Fruit fly (Drosophila melanogaster) whole organism, embryonic: ENCODE data around the gene Fit2.

ENCODE experiments used
- Ada2b ChIP-seq: fragments of 200-800 bp; sonication (Bioruptor generic); IDR thresholded peaks from 2 replicates; pipeline ENCODE4 v1.3.6; 2022; ENCODE audit warnings: missing biosample characterization, missing genetic modification characterization
- Aef1 ChIP-seq: fragments of 200-800 bp; sonication (Bioruptor generic); IDR thresholded peaks from 3 replicates; pipeline ENCODE4 v1.3.6; 2022; ENCODE audit warnings: missing biosample characterization, missing genetic modification characterization
- Antp ChIP-seq: fragments of 200-800 bp; sonication (Bioruptor generic); optimal IDR thresholded peaks from 3 replicates; lab custom pipeline; 2016; ENCODE audit warnings: missing biosample characterization, missing genetic modification characterization
- Atf6 ChIP-seq: fragments of 200-800 bp; sonication (Bioruptor generic); IDR thresholded peaks from 2 replicates; pipeline ENCODE4 v1.3.6; 2022; ENCODE audit warnings: missing biosample characterization, missing genetic modification characterization
- CG12219 ChIP-seq: fragments of 200-800 bp; sonication (Bioruptor generic); optimal IDR thresholded peaks from 3 replicates; lab custom pipeline; 2018; ENCODE audit warnings: missing biosample characterization, mild to moderate bottlenecking, missing genetic modification characterization
- CG12659 ChIP-seq: fragments of 200-800 bp; sonication (Bioruptor generic); optimal IDR thresholded peaks from 3 replicates; lab custom pipeline; 2017; ENCODE audit warnings: mild to moderate bottlenecking, missing biosample characterization, missing genetic modification reagents, missing genetic modification characterization
- CG14050 ChIP-seq: fragments of 200-800 bp; sonication (Bioruptor generic); IDR thresholded peaks from 3 replicates; pipeline ENCODE4 v1.3.6; 2022; ENCODE audit warnings: missing biosample characterization, missing genetic modification characterization
- CG14667 ChIP-seq: fragments of 200-800 bp; sonication (Bioruptor generic); IDR thresholded peaks from 2 replicates; pipeline ENCODE4 v1.3.6; 2022; ENCODE audit warnings: missing biosample characterization, missing genetic modification characterization
- CG15479 ChIP-seq: fragments of 200-800 bp; sonication (Bioruptor generic); optimal IDR thresholded peaks from 3 replicates; lab custom pipeline; 2019; ENCODE audit warnings: missing biosample characterization, mild to moderate bottlenecking, missing genetic modification characterization, moderate library complexity
- CG17385 ChIP-seq: fragments of 200-800 bp; sonication (Bioruptor generic); optimal IDR thresholded peaks from 3 replicates; lab custom pipeline; 2018; ENCODE audit warnings: missing biosample characterization, mild to moderate bottlenecking, missing genetic modification characterization
- CG1832 ChIP-seq: fragments of 200-800 bp; sonication (Bioruptor generic); optimal IDR thresholded peaks from 2 replicates; lab custom pipeline; 2017; ENCODE audit warnings: missing biosample characterization, mild to moderate bottlenecking, missing genetic modification characterization, inconsistent platforms
- CG2875 ChIP-seq: fragments of 200-800 bp; sonication (Bioruptor generic); optimal IDR thresholded peaks from 2 replicates; lab custom pipeline; 2017; ENCODE audit warnings: missing biosample characterization, mild to moderate bottlenecking, missing genetic modification characterization, missing genetic modification reagents
- CG31224 ChIP-seq: fragments of 200-800 bp; sonication (Bioruptor generic); IDR thresholded peaks from 2 replicates; pipeline ENCODE4 v1.3.6; 2022; ENCODE audit warnings: missing biosample characterization, missing genetic modification characterization
- CG32767 ChIP-seq: fragments of 200-800 bp; sonication (Bioruptor generic); IDR thresholded peaks from 2 replicates; pipeline ENCODE4 v1.3.6; 2022; ENCODE audit warnings: missing biosample characterization, missing genetic modification characterization
- CG32772 ChIP-seq: fragments of 200-800 bp; sonication (Bioruptor generic); IDR thresholded peaks from 2 replicates; pipeline ENCODE4 v1.3.6; 2022; ENCODE audit warnings: missing biosample characterization, missing genetic modification characterization
- CG4617 ChIP-seq: fragments of 200-800 bp; sonication (Bioruptor generic); optimal IDR thresholded peaks from 3 replicates; lab custom pipeline; 2016; ENCODE audit warnings: missing biosample characterization, missing genetic modification characterization, borderline replicate concordance
- CG7839 ChIP-seq: fragments of 200-800 bp; sonication (Bioruptor generic); optimal IDR thresholded peaks from 3 replicates; lab custom pipeline; 2018; ENCODE audit warnings: missing biosample characterization, mild to moderate bottlenecking, missing genetic modification characterization, moderate library complexity
- CG9727 ChIP-seq: fragments of 200-800 bp; sonication (Bioruptor generic); optimal IDR thresholded peaks from 3 replicates; lab custom pipeline; 2017; ENCODE audit warnings: missing biosample characterization, mild to moderate bottlenecking, missing genetic modification characterization
- E2f2 ChIP-seq: fragments of 200-800 bp; sonication (Bioruptor generic); IDR thresholded peaks from 2 replicates; pipeline ENCODE4 v1.3.6; 2022; ENCODE audit warnings: missing biosample characterization, missing genetic modification characterization
- HLHmδ ChIP-seq: fragments of 200-800 bp; sonication (Bioruptor generic); optimal IDR thresholded peaks from 2 replicates; lab custom pipeline; 2018; ENCODE audit warnings: missing biosample characterization, mild to moderate bottlenecking, missing genetic modification characterization, moderate library complexity
- Hr78 ChIP-seq, 2 experiments: fragments of 200-800 bp in 1 of 2; fragments of >200 bp in 1 of 2; sonication (Bioruptor generic) in 1 of 2; optimal IDR thresholded peaks; 2 replicates each; lab custom pipeline; 2017 to 2019; ENCODE audit warnings: missing biosample characterization in 2 of 2, missing genetic modification characterization in 2 of 2, mild to moderate bottlenecking in 1 of 2, moderate library complexity in 1 of 2
- Kr ChIP-seq: fragments of 200-800 bp; sonication (Bioruptor generic); optimal IDR thresholded peaks from 2 replicates; lab custom pipeline; 2017; ENCODE audit warnings: missing biosample characterization, mild to moderate bottlenecking, missing genetic modification characterization
- Neu2 ChIP-seq: fragments of 200-800 bp; sonication (Bioruptor generic); optimal IDR thresholded peaks from 3 replicates; lab custom pipeline; 2016; ENCODE audit warnings: missing biosample characterization, missing genetic modification characterization, borderline replicate concordance
- NfI ChIP-seq: fragments of 200-800 bp; sonication (Bioruptor generic); optimal IDR thresholded peaks from 3 replicates; lab custom pipeline; 2018; ENCODE audit warnings: missing biosample characterization, mild to moderate bottlenecking, missing genetic modification characterization, moderate library complexity
- Ptx1 ChIP-seq: fragments of 200-800 bp; sonication (Bioruptor generic); IDR thresholded peaks from 2 replicates; pipeline ENCODE4 v1.3.6; 2022; ENCODE audit warnings: missing biosample characterization, missing genetic modification characterization
- Six4 ChIP-seq: fragments of 200-800 bp; sonication (Bioruptor generic); optimal IDR thresholded peaks from 2 replicates; lab custom pipeline; 2016; ENCODE audit warnings: missing biosample characterization, missing genetic modification characterization
- Spps ChIP-seq: fragments of 200-800 bp; sonication (Bioruptor generic); optimal IDR thresholded peaks from 2 replicates; lab custom pipeline; 2018; ENCODE audit warnings: missing biosample characterization, mild to moderate bottlenecking, missing genetic modification characterization
- TFAM ChIP-seq: fragments of 200-800 bp; sonication (Bioruptor generic); optimal IDR thresholded peaks from 2 replicates; lab custom pipeline; 2017; ENCODE audit warnings: missing biosample characterization, missing genetic modification characterization, inconsistent platforms
- Trl ChIP-seq, 3 experiments: fragments of >200 bp in 2 of 3; fragments of 200-800 bp in 1 of 3; sonication (Bioruptor generic) in 1 of 3; optimal IDR thresholded peaks; 2 replicates in 1 of 3; 3 replicates in 2 of 3; lab custom pipeline; 2016 to 2017; ENCODE audit warnings: missing biosample characterization in 1 of 3, missing genetic modification characterization in 1 of 3
- YL-1 ChIP-seq: fragments of 200-800 bp; sonication (Bioruptor generic); optimal IDR thresholded peaks from 3 replicates; lab custom pipeline; 2017; ENCODE audit warnings: missing biosample characterization, mild to moderate bottlenecking, missing genetic modification characterization
- abd-A ChIP-seq: fragments of 200-800 bp; sonication (Bioruptor generic); optimal IDR thresholded peaks from 3 replicates; lab custom pipeline; 2019; ENCODE audit warnings: missing biosample characterization, mild to moderate bottlenecking, missing genetic modification characterization, moderate library complexity
- chif ChIP-seq, 2 experiments: fragments of 200-800 bp; sonication (Bioruptor generic); optimal IDR thresholded peaks; 3 replicates each; lab custom pipeline; 2016; ENCODE audit warnings: missing biosample characterization in 2 of 2, missing genetic modification characterization in 2 of 2
- chinmo ChIP-seq: fragments of 200-800 bp; sonication (Bioruptor generic); IDR thresholded peaks from 4 replicates; pipeline ENCODE4 v1.3.6; 2022; ENCODE audit warnings: missing biosample characterization, missing genetic modification characterization; ENCODE audit not compliant: partially characterized antibody
- crc ChIP-seq: fragments of 200-800 bp; sonication (Bioruptor generic); optimal IDR thresholded peaks from 2 replicates; lab custom pipeline; 2016; ENCODE audit warnings: missing biosample characterization, missing genetic modification characterization
- croc ChIP-seq: fragments of 200-800 bp; sonication (Bioruptor generic); conservative IDR thresholded peaks from 3 replicates; pipeline ENCODE4 v1.3.6; 2022; ENCODE audit warnings: missing biosample characterization, missing genetic modification characterization
- crol ChIP-seq: fragments of 200-800 bp; sonication (Bioruptor generic); IDR thresholded peaks from 2 replicates; pipeline ENCODE4 v1.3.6; 2022; ENCODE audit warnings: missing biosample characterization, missing genetic modification characterization
- cwo ChIP-seq: fragments of 200-800 bp; sonication (Bioruptor generic); optimal IDR thresholded peaks from 3 replicates; lab custom pipeline; 2017; ENCODE audit warnings: missing biosample characterization, missing genetic modification characterization, mild to moderate bottlenecking, moderate library complexity, missing genetic modification reagents
- da ChIP-seq: fragments of 200-800 bp; sonication (Bioruptor generic); optimal IDR thresholded peaks from 2 replicates; lab custom pipeline; 2016; ENCODE audit warnings: missing biosample characterization, missing genetic modification characterization
- ind ChIP-seq: fragments of 200-800 bp; sonication (Bioruptor generic); optimal IDR thresholded peaks from 3 replicates; lab custom pipeline; 2016; ENCODE audit warnings: missing biosample characterization, missing genetic modification characterization
- lbe ChIP-seq: fragments of 200-800 bp; sonication (Bioruptor generic); optimal IDR thresholded peaks from 2 replicates; lab custom pipeline; 2016; ENCODE audit warnings: missing biosample characterization, mild to moderate bottlenecking, missing genetic modification characterization
- lmd ChIP-seq: fragments of 200-800 bp; sonication (Bioruptor generic); IDR thresholded peaks from 2 replicates; pipeline ENCODE4 v1.3.6; 2022; ENCODE audit warnings: missing biosample characterization, missing genetic modification characterization
- nerfin-1 ChIP-seq: fragments of 200-800 bp; sonication (Bioruptor generic); optimal IDR thresholded peaks from 3 replicates; lab custom pipeline; 2019; ENCODE audit warnings: missing biosample characterization, mild to moderate bottlenecking, missing genetic modification characterization, moderate library complexity
- ro ChIP-seq: fragments of 200-800 bp; sonication (Bioruptor generic); IDR thresholded peaks from 2 replicates; pipeline ENCODE4 v1.3.6; 2022; ENCODE audit warnings: missing biosample characterization, missing genetic modification characterization
- ssp ChIP-seq: fragments of 200-800 bp; sonication (Bioruptor generic); IDR thresholded peaks from 2 replicates; pipeline ENCODE4 v1.3.6; 2022; ENCODE audit warnings: missing biosample characterization, missing genetic modification characterization
- unc-4 ChIP-seq: fragments of 200-800 bp; sonication (Bioruptor generic); IDR thresholded peaks from 2 replicates; pipeline ENCODE4 v1.3.6; 2022; ENCODE audit warnings: missing biosample characterization, missing genetic modification characterization; ENCODE audit not compliant: partially characterized antibody
- zen2 ChIP-seq: fragments of 200-800 bp; sonication (Bioruptor generic); IDR thresholded peaks from 3 replicates; pipeline ENCODE4 v1.3.6; 2022; ENCODE audit warnings: missing biosample characterization, missing genetic modification characterization; ENCODE audit not compliant: partially characterized antibody
- zfh1 ChIP-seq: fragments of 200-800 bp; sonication (Bioruptor generic); IDR thresholded peaks from 3 replicates; pipeline ENCODE4 v1.3.6; 2022; ENCODE audit warnings: missing biosample characterization, missing genetic modification characterization

The Fit2 gene

dm6 chr3L:16986062-16987013 lies 37.8 kb upstream of the Fit2 start (continued):
- TF ChIP-seq CG9727 (GFP tag; lab: Kevin White, UChicago): peak; percentile 71
- no peak for TF ChIP-seq crc (GFP tag; lab: Kevin White, UChicago)
- no peak for TF ChIP-seq CG15479 (GFP tag; lab: Kevin White, UChicago)
- peak; percentile 56 for TF ChIP-seq abd-A (tag; lab: Kevin White, UChicago)
- TF ChIP-seq lbe (GFP tag; lab: Kevin White, UChicago): no peak
- 0 out of 3 replicates have a peak, but pooled peaks have one; percentile 24 for TF ChIP-seq croc
- TF ChIP-seq CG12219: peak; percentile 26
- TF ChIP-seq Neu2 (GFP tag; lab: Kevin White, UChicago): no peak
- TF ChIP-seq CG7839 (tag; lab: Kevin White, UChicago): peak; percentile 69
- TF ChIP-seq zen2 (GFP tag; lab: Robert Waterston, UW): no peak
- no peak for TF ChIP-seq CG32767 (GFP tag; lab: Robert Waterston, UW)
- no peak for TF ChIP-seq CG2875 (GFP tag; lab: Kevin White, UChicago)
- no peak for TF ChIP-seq ro
- TF ChIP-seq Spps (tag; lab: Kevin White, UChicago): no peak
- TF ChIP-seq Six4 (GFP tag; lab: Kevin White, UChicago): peak; percentile 5
- TF ChIP-seq lmd (GFP tag; lab: Robert Waterston, UW): peak; percentile 27; the same call in 1 of the 2 replicates
- no peak for TF ChIP-seq CG4617 (GFP tag; lab: Kevin White, UChicago)
- no peak for TF ChIP-seq CG1832 (GFP tag; lab: Kevin White, UChicago)
- TF ChIP-seq NfI (GFP tag; lab: Kevin White, UChicago): peak; percentile 47
- peak; percentile 29 for TF ChIP-seq ind (GFP tag; lab: Kevin White, UChicago)
- TF ChIP-seq da: no peak
- no peak for TF ChIP-seq Hr78 (GFP tag; optimal IDR thresholded peaks at IDR 0.05; lab: Kevin White, UChicago)
- TF ChIP-seq CG17385: peak; percentile 65
- TF ChIP-seq E2f2: 0 out of 2 replicates have a peak, but pooled peaks have one; percentile 11
- peak; percentile 28 to 41 for TF ChIP-seq Trl (optimal IDR thresholded peaks at IDR 0.05; lab: Kevin White, UChicago)
- no peak for TF ChIP-seq Trl (GFP tag; optimal IDR thresholded peaks at IDR 0.05; lab: Kevin White, UChicago)
- TF ChIP-seq Antp (GFP tag; lab: Kevin White, UChicago): peak; percentile 14
- no peak for TF ChIP-seq HLHmδ (GFP tag; lab: Kevin White, UChicago)
- TF ChIP-seq chinmo (GFP tag; lab: Robert Waterston, UW): peak; percentile 84; the same call in 1 of the 4 replicates
- TF ChIP-seq Ada2b: peak; percentile 49; the same call in 1 of the 2 replicates
- peak; percentile 42; the same call in 1 of the 2 replicates for TF ChIP-seq Atf6 (GFP tag; lab: Robert Waterston, UW)
- peak; percentile 54; the same call in 2 of the 3 replicates for TF ChIP-seq zfh1 (GFP tag; lab: Robert Waterston, UW)
- peak; percentile 30 for TF ChIP-seq CG12659 (GFP tag; lab: Kevin White, UChicago)
- TF ChIP-seq ssp (GFP tag; lab: Robert Waterston, UW): no peak
- no peak for TF ChIP-seq Kr (GFP tag; lab: Kevin White, UChicago)
- peak; percentile 28 for TF ChIP-seq cwo (GFP tag; lab: Kevin White, UChicago)
- TF ChIP-seq unc-4 (GFP tag; lab: Robert Waterston, UW): no peak
- 0 out of 3 replicates have a peak, but pooled peaks have one; percentile 18 for TF ChIP-seq Aef1 (GFP tag; lab: Robert Waterston, UW)
- peak; percentile 29; the same call in 1 of the 2 replicates for TF ChIP-seq CG32772 (GFP tag; lab: Robert Waterston, UW)
- no peak for TF ChIP-seq CG31224 (GFP tag; lab: Robert Waterston, UW)
- no peak for TF ChIP-seq crol
- no peak for TF ChIP-seq CG14050 (GFP tag; lab: Robert Waterston, UW)
- peak; percentile 18 for TF ChIP-seq nerfin-1 (tag; lab: Kevin White, UChicago)
- TF ChIP-seq YL-1 (GFP tag; lab: Kevin White, UChicago): no peak
- TF ChIP-seq Ptx1 (GFP tag; lab: Robert Waterston, UW): peak; percentile 69
- TF ChIP-seq CG14667 (GFP tag; lab: Robert Waterston, UW): peak; percentile 31; the same call in 1 of the 2 replicates
- TF ChIP-seq TFAM: no peak
- TF ChIP-seq chif (GFP tag; optimal IDR thresholded peaks at IDR 0.05; lab: Kevin White, UChicago): peak in 1 of 2 experiments; percentile 39
